Fruit fly (Drosophila melanogaster) whole organism, wandering third instar larva: ENCODE measurements around the gene hth.

Experiments
- Myc ChIP-seq: fragments of >200 bp; optimal IDR thresholded peaks from 2 replicates; lab custom pipeline; 2017
- lola ChIP-seq: fragments of >200 bp; optimal IDR thresholded peaks from 2 replicates; lab custom pipeline; 2017; ENCODE audit warnings: missing biosample characterization, missing genetic modification characterization

- TF ChIP-seq Myc (no peak), lola (GFP tag; lab: Kevin White, UChicago) (no peak)
Observed at dm6 chr3R:10622151-10622550, 17.2 kb downstream of the hth start.
